Worm (Caenorhabditis elegans): ENCODE data around the gene pals-24.

- no peak for TF ChIP-seq lin-13 (tag; optimal IDR thresholded peaks at IDR 0.05)
- no peak for TF ChIP-seq lsy-2 (tag; optimal IDR thresholded peaks at IDR 0.05)
- TF ChIP-seq elt-1 (tag; optimal IDR thresholded peaks at IDR 0.05; ENCODE audit: borderline replicate concordance, insufficient read depth) = no peak
- no peak for TF ChIP-seq nhr-237 (tag; optimal IDR thresholded peaks at IDR 0.05)
- no peak for TF ChIP-seq ztf-11 (tag; optimal IDR thresholded peaks at IDR 0.05)
Observed at ce11 chrIII:151084-151483, 30.8 kb downstream of the pals-24 start.
